Worm (Caenorhabditis elegans): ENCODE measurements around the gene pitr-6.

Gene pitr-6

ce11 chrII:12410107-12410506 is 35.0 kb upstream of the pitr-6 start, which contains the start of gene F57G9.3:
TSS of gene F57G9.3 (minus strand) at chrII:12410207.
- no peak for TF ChIP-seq ceh-16 (tag; optimal IDR thresholded peaks at IDR 0.05)
- TF ChIP-seq ztf-11 (tag; optimal IDR thresholded peaks at IDR 0.05) = no peak
- no peak for TF ChIP-seq tbx-2 (tag; optimal IDR thresholded peaks at IDR 0.05)
- no peak for TF ChIP-seq pqm-1 (tag; optimal IDR thresholded peaks at IDR 0.05)
- TF ChIP-seq ZK546.5 (tag; optimal IDR thresholded peaks at IDR 0.05) = no peak
- TF ChIP-seq nhr-67 (tag; optimal IDR thresholded peaks at IDR 0.05) = no peak
- TF ChIP-seq elt-1 (tag; optimal IDR thresholded peaks at IDR 0.05) = no peak
- TF ChIP-seq elt-3 (tag; optimal IDR thresholded peaks at IDR 0.05) = no peak

DNA sequence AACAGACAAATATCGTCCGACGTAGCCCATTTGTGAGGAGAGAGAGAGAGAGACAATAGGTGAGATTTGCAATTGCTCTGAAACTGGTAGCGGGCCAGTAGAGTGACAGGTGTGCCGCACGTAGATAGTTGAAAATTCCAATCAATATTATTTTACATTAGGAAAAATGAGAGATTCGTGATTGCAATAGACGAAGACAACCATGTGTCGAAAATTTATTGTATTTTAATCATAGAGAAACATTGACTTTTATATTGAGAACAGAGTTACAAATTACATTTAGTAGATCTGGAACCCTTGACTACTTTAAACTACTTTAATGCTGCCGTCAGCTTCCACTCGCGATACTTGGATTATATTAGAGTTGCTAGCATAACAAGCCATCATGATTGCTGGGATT is 32.7 kb upstream of the pitr-6 start, which contains the start of gene Y57A10C.1:
Gene Y57A10C.1 (minus strand): TSS at position 101 of the 400 bp plus-strand sequence.
- no peak for TF ChIP-seq egl-27 (tag; optimal IDR thresholded peaks at IDR 0.05)
- no peak for TF ChIP-seq fos-1 (tag; optimal IDR thresholded peaks at IDR 0.05)
- TF ChIP-seq nfya-1 (tag; optimal IDR thresholded peaks at IDR 0.05; ENCODE audit: insufficient read depth) = no peak
- TF ChIP-seq egl-5 (tag; optimal IDR thresholded peaks at IDR 0.05) = no peak
- TF ChIP-seq R02D3.7 (tag; optimal IDR thresholded peaks at IDR 0.05) = no peak
- no peak for TF ChIP-seq hmg-11 (tag; optimal IDR thresholded peaks at IDR 0.05)
- no peak for TF ChIP-seq nhr-12 (tag; optimal IDR thresholded peaks at IDR 0.05)
- no peak for TF ChIP-seq ama-1 (optimal IDR thresholded peaks at IDR 0.05)
- TF ChIP-seq ceh-82 (tag; optimal IDR thresholded peaks at IDR 0.05) = no peak
- no peak for TF ChIP-seq jun-1 (tag; optimal IDR thresholded peaks at IDR 0.05)
- TF ChIP-seq ztf-11 (tag; optimal IDR thresholded peaks at IDR 0.05) = no peak
- no peak for TF ChIP-seq ZK546.5 (tag; optimal IDR thresholded peaks at IDR 0.05)

DNA sequence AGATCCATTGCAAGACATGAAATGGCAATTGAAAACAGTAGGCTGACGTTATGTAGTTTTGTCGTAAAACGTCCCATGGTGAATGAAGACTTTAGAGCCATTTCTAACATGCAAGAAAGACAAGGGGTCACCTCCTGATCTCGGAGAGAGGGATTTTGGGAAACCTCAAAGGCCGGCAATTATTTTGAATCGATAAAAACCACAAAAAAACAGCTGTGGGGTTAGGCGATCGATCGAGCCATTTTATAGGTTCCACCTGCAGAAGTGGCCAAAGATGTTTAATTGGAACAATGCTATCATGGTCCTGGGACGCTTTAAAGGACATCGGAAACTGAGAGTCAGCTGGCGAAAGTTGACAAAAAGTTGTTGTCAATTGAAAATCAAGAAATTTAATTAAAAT is 30.3 kb upstream of the pitr-6 start, which contains the start of gene Y57A10C.11:
Gene Y57A10C.11 (minus strand): TSS at position 101 of the 400 bp plus-strand sequence.
- TF ChIP-seq egl-5 (tag; optimal IDR thresholded peaks at IDR 0.05) (no peak), tbx-2 (tag; optimal IDR thresholded peaks at IDR 0.05) (no peak), pha-4 (tag; optimal IDR thresholded peaks at IDR 0.05) (no peak), R02D3.7 (tag; optimal IDR thresholded peaks at IDR 0.05) (no peak), ama-1 (optimal IDR thresholded peaks at IDR 0.05) (no peak), elt-1 (tag; optimal IDR thresholded peaks at IDR 0.05) (no peak), lin-15B (tag; optimal IDR thresholded peaks at IDR 0.05) (no peak), sea-2 (GFP tag; optimal IDR thresholded peaks at IDR 0.05) (no peak), nhr-11 (tag; optimal IDR thresholded peaks at IDR 0.05) (no peak), ceh-82 (tag; optimal IDR thresholded peaks at IDR 0.05) (no peak), zag-1 (tag; optimal IDR thresholded peaks at IDR 0.05) (no peak), ceh-28 (tag; optimal IDR thresholded peaks at IDR 0.05) (no peak), pqm-1 (tag; optimal IDR thresholded peaks at IDR 0.05) (no peak), lin-39 (tag; optimal IDR thresholded peaks at IDR 0.05) (no peak), unc-39 (tag; optimal IDR thresholded peaks at IDR 0.05) (no peak)

- TF ChIP-seq lin-15B (tag; optimal IDR thresholded peaks at IDR 0.05) (no peak), lsy-12 (tag; optimal IDR thresholded peaks at IDR 0.05) (no peak), pha-4 (tag; optimal IDR thresholded peaks at IDR 0.05) (no peak), fkh-10 (GFP tag; optimal IDR thresholded peaks at IDR 0.05) (no peak), unc-39 (tag; optimal IDR thresholded peaks at IDR 0.05) (no peak), unc-62 (GFP tag; optimal IDR thresholded peaks at IDR 0.05) (no peak), nhr-237 (tag; optimal IDR thresholded peaks at IDR 0.05) (no peak), nhr-67 (tag; optimal IDR thresholded peaks at IDR 0.05) (no peak), ceh-16 (tag; optimal IDR thresholded peaks at IDR 0.05) (no peak)
Observed at ce11 chrII:12417514-12417913, 27.6 kb upstream of the pitr-6 start, which contains the start of gene sre-27. TSS of gene sre-27 (minus strand) at chrII:12417614.

ce11 chrII:12417996-12418395 is 27.1 kb upstream of the pitr-6 start:
- TF ChIP-seq mml-1 (tag; optimal IDR thresholded peaks at IDR 0.05) (no peak), nhr-28 (tag; optimal IDR thresholded peaks at IDR 0.05) (no peak), nhr-43 (tag; optimal IDR thresholded peaks at IDR 0.05; ENCODE audit: poor library complexity, severe bottlenecking) (no peak), mdl-1 (tag; optimal IDR thresholded peaks at IDR 0.05) (no peak), egl-5 (tag; optimal IDR thresholded peaks at IDR 0.05) (no peak)
